Worm (Caenorhabditis elegans): ENCODE data around the gene F44B9.2.

DNA sequence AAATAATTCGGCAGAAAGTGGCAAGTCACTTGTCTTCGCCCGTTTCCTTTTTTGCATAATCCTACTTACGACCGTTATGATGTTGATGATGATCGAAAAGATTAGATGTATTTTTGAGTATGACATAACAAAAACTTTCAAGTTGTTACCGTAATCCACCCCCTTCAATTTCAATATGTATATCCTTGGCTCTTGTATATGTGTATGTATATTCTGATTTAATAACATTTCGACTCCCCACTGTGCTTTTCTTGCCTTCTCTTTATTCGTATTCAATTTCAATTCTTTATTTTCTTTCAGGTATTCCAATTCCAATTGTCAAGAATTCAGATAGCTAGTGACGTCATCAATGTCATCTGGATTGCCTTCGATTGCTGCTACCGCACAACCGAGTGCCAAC, 44.7 kb downstream of the F44B9.2 start, which contains the start of gene pros-1:
- TF ChIP-seq hmg-4 (GFP tag; optimal IDR thresholded peaks at IDR 0.05) (no peak), aly-1 (tag; optimal IDR thresholded peaks at IDR 0.05) (no peak), F13C5.2 (tag; optimal IDR thresholded peaks at IDR 0.05) (no peak), ama-1 (optimal IDR thresholded peaks at IDR 0.05) (no peak), tbx-11 (GFP tag; IDR thresholded peaks at IDR 0.05) (no peak)
